Worm (Caenorhabditis elegans): Measurements from ENCODE around the gene fbxa-155.

Gene fbxa-155

ce11 chrIII:10016413-10017051, 6.5 kb upstream of the fbxa-155 start, which contains the start of gene rgs-1 (continued):
- TF ChIP-seq lin-13 (tag; optimal IDR thresholded peaks at IDR 0.05) = no peak
- peak; percentile 25 for TF ChIP-seq unc-62 (GFP tag; optimal IDR thresholded peaks at IDR 0.05)
- TF ChIP-seq ceh-83 (GFP tag; optimal IDR thresholded peaks at IDR 0.05) = no peak
- TF ChIP-seq nhr-237 (tag; optimal IDR thresholded peaks at IDR 0.05) = no peak
- no peak for TF ChIP-seq elt-3 (tag; optimal IDR thresholded peaks at IDR 0.05)

- TF ChIP-seq ceh-39 (tag; optimal IDR thresholded peaks at IDR 0.05) (no peak), ceh-83 (GFP tag; optimal IDR thresholded peaks at IDR 0.05) (no peak), lsy-2 (tag; optimal IDR thresholded peaks at IDR 0.05) (no peak), flh-1 (GFP tag; optimal IDR thresholded peaks at IDR 0.05) (no peak), nhr-28 (tag; optimal IDR thresholded peaks at IDR 0.05) (no peak), snpc-4 (tag; optimal IDR thresholded peaks at IDR 0.05) (no peak), elt-1 (tag; optimal IDR thresholded peaks at IDR 0.05; ENCODE audit: borderline replicate concordance, insufficient read depth) (no peak), pha-4 (tag; optimal IDR thresholded peaks at IDR 0.05) (no peak), nhr-76 (tag; optimal IDR thresholded peaks at IDR 0.05) (no peak), tbx-8 (GFP tag; optimal IDR thresholded peaks at IDR 0.05) (no peak), mls-2 (tag; optimal IDR thresholded peaks at IDR 0.05) (no peak), sptf-1 (tag; optimal IDR thresholded peaks at IDR 0.05) (no peak), M03D4.4 (tag; optimal IDR thresholded peaks at IDR 0.05) (no peak), drap-1 (GFP tag; optimal IDR thresholded peaks at IDR 0.05) (no peak), ztf-11 (tag; optimal IDR thresholded peaks at IDR 0.05) (no peak), elt-3 (tag; optimal IDR thresholded peaks at IDR 0.05) (no peak), bed-3 (GFP tag; optimal IDR thresholded peaks at IDR 0.05) (no peak), nhr-12 (tag; optimal IDR thresholded peaks at IDR 0.05) (no peak)
These were observed 2.1 kb upstream of the fbxa-155 start, which contains the start of gene C05B5.16 for ce11 chrIII:10012136-10012535. C05B5.16 (plus strand) TSS chrIII:10012436.

- no peak for TF ChIP-seq cnd-1 (tag; optimal IDR thresholded peaks at IDR 0.05)
- no peak for TF ChIP-seq elt-3 (tag; optimal IDR thresholded peaks at IDR 0.05)
- TF ChIP-seq unc-39 (tag; optimal IDR thresholded peaks at IDR 0.05) = no peak
- no peak for TF ChIP-seq ceh-83 (GFP tag; optimal IDR thresholded peaks at IDR 0.05)
- no peak for TF ChIP-seq tbx-8 (GFP tag; optimal IDR thresholded peaks at IDR 0.05)
- TF ChIP-seq nhr-28 (tag; optimal IDR thresholded peaks at IDR 0.05) = no peak
- no peak for TF ChIP-seq ces-1 (GFP tag; optimal IDR thresholded peaks at IDR 0.05)
- no peak for TF ChIP-seq unc-62 (GFP tag; optimal IDR thresholded peaks at IDR 0.05)
- TF ChIP-seq drap-1 (GFP tag; optimal IDR thresholded peaks at IDR 0.05) = no peak
- TF ChIP-seq ham-2 (GFP tag; optimal IDR thresholded peaks at IDR 0.05) = no peak
- TF ChIP-seq nhr-76 (tag; optimal IDR thresholded peaks at IDR 0.05) = no peak
- no peak for TF ChIP-seq unc-120 (tag; optimal IDR thresholded peaks at IDR 0.05; ENCODE audit: poor library complexity, severe bottlenecking)
- no peak for TF ChIP-seq M03D4.4 (tag; optimal IDR thresholded peaks at IDR 0.05)
- no peak for TF ChIP-seq blmp-1 (tag; optimal IDR thresholded peaks at IDR 0.05)
These were observed 3.2 kb downstream of the fbxa-155 start, which contains the start of gene C05B5.8 for ce11 chrIII:10006734-10007348. C05B5.8 (minus strand) TSS chrIII:10006784.

- TF ChIP-seq nhr-2 (tag; optimal IDR thresholded peaks at IDR 0.05) (no peak), ham-2 (GFP tag; optimal IDR thresholded peaks at IDR 0.05) (no peak), unc-62 (GFP tag; optimal IDR thresholded peaks at IDR 0.05) (no peak), nhr-237 (tag; optimal IDR thresholded peaks at IDR 0.05) (no peak), bed-3 (GFP tag; optimal IDR thresholded peaks at IDR 0.05) (no peak), tbx-8 (GFP tag; optimal IDR thresholded peaks at IDR 0.05) (no peak), pha-4 (tag; optimal IDR thresholded peaks at IDR 0.05) (no peak), zip-8 (tag; optimal IDR thresholded peaks at IDR 0.05) (no peak), unc-39 (tag; optimal IDR thresholded peaks at IDR 0.05) (no peak), flh-1 (GFP tag; optimal IDR thresholded peaks at IDR 0.05) (no peak), cnd-1 (tag; optimal IDR thresholded peaks at IDR 0.05) (no peak), sem-2 (GFP tag; optimal IDR thresholded peaks at IDR 0.05) (no peak), snpc-4 (tag; optimal IDR thresholded peaks at IDR 0.05) (no peak), blmp-1 (tag; optimal IDR thresholded peaks at IDR 0.05) (no peak), lin-13 (tag; optimal IDR thresholded peaks at IDR 0.05) (no peak), ceh-43 (GFP tag; optimal IDR thresholded peaks at IDR 0.05) (no peak)
These were observed 5.8 kb downstream of the fbxa-155 start, which contains the start of gene C05B5.11 for ce11 chrIII:10004213-10004612. C05B5.11 (plus strand) TSS chrIII:10004513.
